Worm (Caenorhabditis elegans) whole organism, young adult: ENCODE data around the gene cpr-9.

Experiments used
- B0261.1 ChIP-seq: sonication (generic microtip); optimal IDR thresholded peaks from 2 replicates; lab custom pipeline; 2016; ENCODE audit warnings: mild to moderate bottlenecking, missing genetic modification characterization, moderate library complexity, missing compliant biosample characterization
- F22D6.2 ChIP-seq: sonication (generic microtip); optimal IDR thresholded peaks from 2 replicates; lab custom pipeline; 2016; ENCODE audit warnings: mild to moderate bottlenecking, missing genetic modification characterization, missing compliant biosample characterization
- F52B5.7 ChIP-seq: sonication (generic microtip); optimal IDR thresholded peaks from 2 replicates; lab custom pipeline; 2016; ENCODE audit warnings: mild to moderate bottlenecking, missing genetic modification characterization, missing compliant biosample characterization
- F55B11.4 ChIP-seq: sonication (generic microtip); optimal IDR thresholded peaks from 2 replicates; lab custom pipeline; 2016; ENCODE audit warnings: missing compliant biosample characterization, missing genetic modification characterization, borderline replicate concordance; ENCODE audit not compliant: insufficient read depth
- F57A8.1 ChIP-seq: fragments of 200-800 bp; sonication (Bioruptor generic); optimal IDR thresholded peaks from 2 replicates; lab custom pipeline; 2018; ENCODE audit warnings: mild to moderate bottlenecking, missing genetic modification characterization, moderate library complexity, missing compliant biosample characterization
- K12H6.12 ChIP-seq: fragments of 200-800 bp; sonication (Bioruptor generic); optimal IDR thresholded peaks from 2 replicates; lab custom pipeline; 2018; ENCODE audit warnings: mild to moderate bottlenecking, missing genetic modification characterization, missing compliant biosample characterization
- Y53F4B.3 ChIP-seq: fragments of 200-800 bp; sonication (Bioruptor generic); IDR thresholded peaks from 2 replicates; pipeline ENCODE4 v1.3.6; 2022; ENCODE audit warnings: missing genetic modification reagents, missing genetic modification characterization, missing compliant biosample characterization
- Y56A3A.18 ChIP-seq: fragments of 200-800 bp; sonication (Bioruptor generic); IDR thresholded peaks from 2 replicates; pipeline ENCODE4 v1.3.6; 2022; ENCODE audit warnings: missing genetic modification reagents, missing genetic modification characterization, missing compliant biosample characterization
- Y95B8A.8 ChIP-seq: fragments of 200-800 bp; sonication (Bioruptor generic); IDR thresholded peaks from 2 replicates; pipeline ENCODE4 v1.3.6; 2022; ENCODE audit warnings: missing genetic modification reagents, missing genetic modification characterization, missing compliant biosample characterization
- ama-1 ChIP-seq, 3 experiments: fragments of 150-350 bp in 1 of 3; sonication (generic microtip) in 2 of 3; optimal IDR thresholded peaks; 2 replicates each; lab custom pipeline; 2014 to 2018; ENCODE audit warnings: missing biosample characterization in 2 of 3, missing genetic modification characterization in 2 of 3, missing genetic modification reagents in 2 of 3
- attf-3 ChIP-seq: fragments of 200-800 bp; sonication (Bioruptor generic); conservative IDR thresholded peaks from 2 replicates; pipeline ENCODE4 v1.3.6; 2022; ENCODE audit warnings: missing genetic modification reagents, missing genetic modification characterization, missing compliant biosample characterization
- attf-5 ChIP-seq: fragments of 200-800 bp; sonication (Bioruptor generic); optimal IDR thresholded peaks from 2 replicates; lab custom pipeline; 2018; ENCODE audit warnings: mild to moderate bottlenecking, missing genetic modification characterization, missing compliant biosample characterization
- ccch-3 ChIP-seq: fragments of 200-800 bp; sonication (Bioruptor generic); optimal IDR thresholded peaks from 2 replicates; lab custom pipeline; 2018; ENCODE audit warnings: mild to moderate bottlenecking, missing genetic modification characterization, missing compliant biosample characterization
- cebp-2 ChIP-seq: fragments of 200-800 bp; sonication (Bioruptor generic); IDR thresholded peaks from 2 replicates; pipeline ENCODE4 v1.3.6; 2022; ENCODE audit warnings: missing genetic modification characterization, missing compliant biosample characterization
- ceh-27 ChIP-seq: fragments of 200-800 bp; sonication (Bioruptor generic); optimal IDR thresholded peaks from 2 replicates; lab custom pipeline; 2018; ENCODE audit warnings: mild to moderate bottlenecking, missing genetic modification characterization, moderate library complexity, missing compliant biosample characterization
- hsf-1 ChIP-seq: fragments of 200-800 bp; sonication (Bioruptor generic); IDR thresholded peaks from 2 replicates; pipeline ENCODE4 v1.3.6; 2022; ENCODE audit warnings: missing genetic modification reagents, missing genetic modification characterization, missing compliant biosample characterization
- lag-1 ChIP-seq: fragments of 200-800 bp; sonication (Bioruptor generic); IDR thresholded peaks from 2 replicates; pipeline ENCODE4 v1.3.6; 2022; ENCODE audit warnings: missing genetic modification reagents, missing genetic modification characterization, missing compliant biosample characterization
- lin-35 ChIP-seq, 3 experiments: fragments of 150-350 bp in 2 of 3; sonication (generic microtip) in 1 of 3; optimal IDR thresholded peaks; 2 replicates each; lab custom pipeline; 2014 to 2018; ENCODE audit warnings: missing biosample characterization in 3 of 3, missing genetic modification characterization in 3 of 3, missing genetic modification reagents in 3 of 3
- lin-40 ChIP-seq: sonication (generic microtip); optimal IDR thresholded peaks from 2 replicates; lab custom pipeline; 2016; ENCODE audit warnings: missing genetic modification characterization, mild to moderate bottlenecking, missing compliant biosample characterization, missing genotype, missing genetic modification reagents
- lin-54 ChIP-seq: fragments of 200-800 bp; sonication (Bioruptor generic); optimal IDR thresholded peaks from 2 replicates; lab custom pipeline; 2018; ENCODE audit warnings: mild to moderate bottlenecking, missing genetic modification characterization, missing compliant biosample characterization
- madf-10 ChIP-seq: sonication (generic microtip); optimal IDR thresholded peaks from 2 replicates; lab custom pipeline; 2016; ENCODE audit warnings: mild to moderate bottlenecking, missing genetic modification characterization, missing compliant biosample characterization
- madf-3 ChIP-seq: fragments of 200-800 bp; sonication (Bioruptor generic); IDR thresholded peaks from 2 replicates; pipeline ENCODE4 v1.3.6; 2022; ENCODE audit warnings: missing genetic modification reagents, missing genetic modification characterization, missing compliant biosample characterization
- mes-4 ChIP-seq: sonication (generic microtip); optimal IDR thresholded peaks from 2 replicates; lab custom pipeline; 2016; ENCODE audit warnings: missing genotype, missing genetic modification characterization, missing compliant biosample characterization
- nhr-90 ChIP-seq: sonication (generic microtip); optimal IDR thresholded peaks from 2 replicates; lab custom pipeline; 2016; ENCODE audit warnings: missing genotype, mild to moderate bottlenecking, missing genetic modification characterization, missing compliant biosample characterization
- pha-4 ChIP-seq: fragments of 150-350 bp; sonication (generic microtip); optimal IDR thresholded peaks from 2 replicates; lab custom pipeline; 2014; ENCODE audit warnings: missing biosample characterization, missing genetic modification reagents, missing genetic modification characterization
- rcor-1 ChIP-seq: fragments of 200-800 bp; sonication (Bioruptor generic); IDR thresholded peaks from 2 replicates; pipeline ENCODE4 v1.3.6; 2022; ENCODE audit warnings: missing genetic modification reagents, missing genetic modification characterization, missing compliant biosample characterization
- repo-1 ChIP-seq: sonication (generic microtip); optimal IDR thresholded peaks from 2 replicates; lab custom pipeline; 2017; ENCODE audit warnings: mild to moderate bottlenecking, missing genetic modification characterization, missing compliant biosample characterization
- rpc-1 ChIP-seq, 2 experiments: fragments of 150-350 bp in 1 of 2; sonication (generic microtip) in 1 of 2; optimal IDR thresholded peaks; 2 replicates each; lab custom pipeline; 2014 to 2018; ENCODE audit warnings: missing biosample characterization in 1 of 2, missing genetic modification characterization in 1 of 2, missing genetic modification reagents in 1 of 2, missing genotype in 1 of 2
- sdz-38 ChIP-seq: sonication (generic microtip); optimal IDR thresholded peaks from 2 replicates; lab custom pipeline; 2016; ENCODE audit warnings: missing genotype, missing genetic modification characterization, missing compliant biosample characterization
- snpc-1.1 ChIP-seq: sonication (generic microtip); optimal IDR thresholded peaks from 2 replicates; lab custom pipeline; 2017; ENCODE audit warnings: missing genetic modification characterization, mild to moderate bottlenecking, missing compliant biosample characterization, antibody characterized with exemption, moderate library complexity, missing genotype, missing genetic modification reagents; ENCODE audit not compliant: insufficient read depth
- snpc-4 ChIP-seq, 5 experiments: fragments of 150-350 bp in 1 of 5; sonication (generic microtip) in 4 of 5; optimal IDR thresholded peaks; 2 replicates each; lab custom pipeline; 2014 to 2018; ENCODE audit warnings: missing genetic modification characterization in 5 of 5, missing biosample characterization in 3 of 5, antibody characterized with exemption in 2 of 5, mild to moderate bottlenecking in 2 of 5, missing compliant biosample characterization in 2 of 5, missing genotype in 2 of 5, moderate library complexity in 2 of 5, missing genetic modification reagents in 1 of 5
- unc-130 ChIP-seq: sonication (generic microtip); optimal IDR thresholded peaks from 2 replicates; lab custom pipeline; 2016; ENCODE audit warnings: missing genetic modification reagents, missing genetic modification characterization, missing compliant biosample characterization
- zim-3 ChIP-seq: sonication (generic microtip); optimal IDR thresholded peaks from 2 replicates; lab custom pipeline; 2017; ENCODE audit warnings: mild to moderate bottlenecking, missing genetic modification characterization, moderate library complexity, missing compliant biosample characterization
- ztf-26 ChIP-seq: sonication (generic microtip); optimal IDR thresholded peaks from 2 replicates; lab custom pipeline; 2017; ENCODE audit warnings: missing genetic modification characterization, missing compliant biosample characterization

Gene cpr-9

DNA sequence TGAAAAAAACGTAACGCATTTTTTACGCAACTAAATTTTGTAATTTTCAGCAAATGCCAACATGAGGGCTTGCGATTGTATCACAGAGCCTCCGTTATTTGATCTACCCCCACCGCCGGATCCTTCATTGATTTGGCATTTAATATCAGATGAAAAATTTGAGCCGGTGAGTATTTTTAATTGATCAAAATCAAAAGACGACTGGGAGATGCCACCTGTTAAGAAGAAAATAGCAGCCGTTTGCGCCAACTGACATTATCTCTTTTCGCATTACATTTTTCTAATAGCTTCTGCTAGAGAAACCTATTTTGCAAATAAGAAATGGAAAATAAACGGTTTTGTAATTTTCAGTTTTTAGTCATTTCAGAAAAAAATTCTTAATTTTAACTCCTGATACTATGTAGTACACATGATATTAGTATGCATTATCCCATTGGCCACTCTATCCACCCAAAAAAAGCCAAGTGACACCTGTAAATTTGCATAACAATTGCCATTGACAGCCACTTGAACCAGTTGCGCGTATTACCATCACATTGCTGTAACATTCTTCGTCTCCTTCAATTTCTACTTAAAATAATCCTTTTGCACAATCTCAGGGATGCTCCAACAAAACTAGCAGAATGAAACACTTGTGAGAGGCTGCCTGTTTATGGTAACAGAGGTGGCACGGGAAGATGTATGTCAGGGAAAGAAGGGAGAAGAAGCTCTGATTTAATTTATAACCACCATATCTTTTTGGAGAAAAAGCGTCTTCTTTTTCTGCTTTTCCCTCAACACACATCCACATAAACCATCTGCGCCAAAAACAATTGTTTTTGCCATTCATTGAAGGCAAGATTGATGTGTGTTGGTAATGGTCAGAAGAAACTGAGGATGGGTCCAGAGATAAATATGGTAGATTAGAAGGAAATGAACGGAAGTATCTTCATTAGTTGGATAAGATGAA, 44.2 kb upstream of the cpr-9 start, which contains the start of gene F58H1.5:
Gene F58H1.5, plus strand, starts transcription at position 51 of the 949 bp plus-strand sequence.
- TF ChIP-seq lin-40 (no peak), Y56A3A.18 (GFP tag; lab: Robert Waterston, UW) (no peak), F22D6.2 (no peak), Y95B8A.8 (no peak), lag-1 (GFP tag; lab: Robert Waterston, UW) (no peak), sdz-38 (tag; lab: Kevin White, UChicago) (no peak), B0261.1 (tag; lab: Kevin White, UChicago) (no peak), rpc-1 (optimal IDR thresholded peaks at IDR 0.05; lab: Kevin White, UChicago) (no peak), rpc-1 (tag; optimal IDR thresholded peaks at IDR 0.05; lab: Kevin White, UChicago) (no peak), rcor-1 (GFP tag; lab: Robert Waterston, UW) (no peak), lin-35 (GFP tag; optimal IDR thresholded peaks at IDR 0.05; lab: Kevin White, UChicago) (no peak), K12H6.12 (tag; lab: Kevin White, UChicago) (no peak), madf-3 (GFP tag; lab: Robert Waterston, UW) (no peak), cebp-2 (GFP tag; lab: Robert Waterston, UW) (no peak), F55B11.4 (no peak), snpc-1.1 (tag; lab: Kevin White, UChicago) (no peak), ztf-26 (tag; lab: Kevin White, UChicago) (no peak), madf-10 (tag; lab: Kevin White, UChicago) (no peak), lin-54 (no peak)

DNA sequence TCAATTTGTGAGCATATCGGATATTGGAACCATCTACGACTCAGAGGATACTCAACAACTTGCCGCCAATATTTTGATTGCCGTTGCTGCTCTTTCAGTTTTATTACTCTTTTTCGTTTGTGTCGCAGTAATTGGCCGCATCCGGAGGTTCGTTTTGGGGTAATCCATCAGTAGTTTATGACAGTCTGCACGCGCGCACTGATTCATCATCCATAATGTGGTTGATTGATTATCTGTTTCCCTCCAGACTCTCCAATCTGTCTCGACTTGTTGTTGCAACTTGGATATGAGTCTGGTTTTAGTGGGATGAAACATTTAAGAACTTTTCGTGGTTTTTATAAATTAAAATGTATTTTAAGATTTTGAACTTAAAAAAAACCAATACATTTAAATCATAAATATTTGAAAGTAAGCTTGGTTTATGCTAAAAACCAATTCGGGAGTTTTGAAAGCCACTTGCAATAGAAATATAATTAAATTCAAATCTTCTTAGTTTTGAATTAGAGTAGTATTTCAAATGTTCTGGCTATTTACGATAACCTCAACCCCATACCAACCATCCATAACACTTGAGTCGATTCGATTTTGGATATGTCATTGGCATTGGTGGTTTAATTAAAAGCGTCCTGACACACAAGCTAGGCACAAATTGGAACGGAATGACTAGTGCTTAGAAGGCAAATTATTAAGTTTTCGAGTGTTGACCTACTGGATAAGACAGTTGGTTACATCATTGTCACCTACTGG, 42.6 kb upstream of the cpr-9 start:
- TF ChIP-seq Y53F4B.3 (GFP tag; lab: Robert Waterston, UW) (no peak), ccch-3 (GFP tag; lab: Kevin White, UChicago) (no peak), attf-3 (GFP tag; lab: Robert Waterston, UW) (no peak), attf-5 (GFP tag; lab: Kevin White, UChicago) (no peak), F57A8.1 (no peak), unc-130 (GFP tag; lab: Kevin White, UChicago) (no peak), repo-1 (tag; lab: Kevin White, UChicago) (no peak), ama-1 (optimal IDR thresholded peaks at IDR 0.05; lab: Kevin White, UChicago) (no peak), ama-1 (GFP tag; optimal IDR thresholded peaks at IDR 0.05; lab: Kevin White, UChicago) (no peak), pha-4 (tag; lab: Kevin White, UChicago) (no peak), F52B5.7 (tag; lab: Kevin White, UChicago) (no peak), hsf-1 (GFP tag; lab: Robert Waterston, UW) (no peak), zim-3 (tag; lab: Kevin White, UChicago) (no peak), ceh-27 (no peak), lin-54 (no peak), mes-4 (tag; lab: Kevin White, UChicago) (no peak), snpc-4 (GFP tag; optimal IDR thresholded peaks at IDR 0.05; lab: Kevin White, UChicago) (no peak), snpc-4 (tag; optimal IDR thresholded peaks at IDR 0.05; lab: Kevin White, UChicago) (no peak), nhr-90 (tag; lab: Kevin White, UChicago) (no peak)
